Worm (Caenorhabditis elegans) whole organism, late embryonic: ENCODE results near the gene dhps-1.

ENCODE experiments used
- ceh-9 ChIP-seq: sonication (generic microtip); optimal IDR thresholded peaks from 2 replicates; lab custom pipeline; 2016; ENCODE audit warnings: mild to moderate bottlenecking, missing genetic modification characterization, inconsistent platforms, missing compliant biosample characterization
- mec-3 ChIP-seq: sonication (generic microtip); optimal IDR thresholded peaks from 2 replicates; lab custom pipeline; 2016; ENCODE audit warnings: borderline replicate concordance, missing genetic modification characterization, missing compliant biosample characterization
- nfya-1 ChIP-seq: sonication (generic microtip); optimal IDR thresholded peaks from 2 replicates; lab custom pipeline; 2017; ENCODE audit warnings: missing genetic modification characterization, mild to moderate bottlenecking, missing compliant biosample characterization, antibody characterized with exemption, moderate library complexity

- TF ChIP-seq ceh-9 (tag; lab: Kevin White, UChicago) (no peak), nfya-1 (tag; lab: Kevin White, UChicago) (peak; percentile 17), mec-3 (tag; lab: Kevin White, UChicago) (no peak)
Observed at ce11 chrII:12006575-12007098, 13.8 kb downstream of the dhps-1 start, which contains the start of gene mcm-2.
